3 worm cellular contexts compared by ENCODE assay signal in the genomic region with DNA sequence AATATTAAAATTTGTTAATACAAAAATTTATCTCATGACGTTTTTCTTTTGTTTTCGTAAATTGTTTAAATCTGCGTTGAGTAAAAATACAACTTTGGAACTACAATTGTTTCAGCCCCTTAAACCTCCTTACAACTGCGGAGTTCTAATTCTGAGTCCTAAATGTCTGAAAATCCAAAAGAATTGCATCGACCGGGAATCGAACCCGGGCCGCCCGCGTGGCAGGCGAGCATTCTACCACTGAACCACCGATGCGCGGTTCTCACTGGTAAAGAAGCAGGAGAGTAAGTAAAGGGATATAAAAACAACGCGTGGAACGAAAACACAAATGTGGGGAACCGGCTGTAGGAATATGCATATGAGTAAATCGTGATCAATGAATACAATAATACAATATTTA.
TF ChIP-seq lines count a peak whose summit lies in the region.

No protein-coding gene starts in this region.

TF ChIP-seq in whole organism, L4 larva, 104 proteins besides CTCF, POLR2A, EP300 and RAD21 (continued from another document and continues in another):
- peak; percentile 97 for TF ChIP-seq aha-1 (tag; lab: Kevin White, UChicago)
- TF ChIP-seq madf-5 (GFP tag; IDR thresholded peaks at IDR 0.05; lab: Robert Waterston, UW), result peak in 1 of 2 experiments; percentile 55; a peak in 1 of 4 replicates
- peak; percentile 43; the same call in 1 of the 2 replicates for TF ChIP-seq lin-1 (GFP tag; IDR thresholded peaks at IDR 0.05; lab: Robert Waterston, UW)
- no peak for TF ChIP-seq nhr-77 (tag; optimal IDR thresholded peaks at IDR 0.05; lab: Kevin White, UChicago)
- no peak for TF ChIP-seq zag-1 (tag; optimal IDR thresholded peaks at IDR 0.05; lab: Kevin White, UChicago)
- TF ChIP-seq ceh-20 (GFP tag; IDR thresholded peaks at IDR 0.05; lab: Robert Waterston, UW), result peak; percentile 67; the same call in 1 of the 2 replicates
- no peak for TF ChIP-seq nhr-76 (tag; optimal IDR thresholded peaks at IDR 0.05; lab: Kevin White, UChicago)
- 0 out of 2 replicates have a peak, but pooled peaks have one; percentile 68 for TF ChIP-seq ceh-44 (GFP tag; IDR thresholded peaks at IDR 0.05; lab: Robert Waterston, UW)
- no peak for TF ChIP-seq lir-3 (tag; optimal IDR thresholded peaks at IDR 0.05; lab: Kevin White, UChicago)
- TF ChIP-seq snpc-4 (tag; optimal IDR thresholded peaks at IDR 0.05; lab: Kevin White, UChicago), result no peak
- TF ChIP-seq F44E2.7 (GFP tag; IDR thresholded peaks at IDR 0.05; lab: Robert Waterston, UW), result 0 out of 2 replicates have a peak, but pooled peaks have one; percentile 53
- TF ChIP-seq nhr-25 (tag; optimal IDR thresholded peaks at IDR 0.05; lab: Kevin White, UChicago; ENCODE audit: borderline replicate concordance, insufficient read depth), result no peak
- TF ChIP-seq daf-8 (GFP tag; IDR thresholded peaks at IDR 0.05; lab: Robert Waterston, UW), result no peak
- no peak; the same call in 1 of the 2 replicates for TF ChIP-seq Y105C5A.15 (GFP tag; IDR thresholded peaks at IDR 0.05; lab: Robert Waterston, UW)
- no peak for TF ChIP-seq tra-1 (GFP tag; IDR thresholded peaks at IDR 0.05; lab: Robert Waterston, UW)
- no peak for TF ChIP-seq daf-19 (GFP tag; conservative IDR thresholded peaks at IDR 0.05; lab: Robert Waterston, UW)
- no peak for TF ChIP-seq unc-39 (tag; optimal IDR thresholded peaks at IDR 0.05; lab: Kevin White, UChicago)
- no peak for TF ChIP-seq ces-1 (GFP tag; optimal IDR thresholded peaks at IDR 0.05; lab: Kevin White, UChicago)
- TF ChIP-seq lin-38 (GFP tag; IDR thresholded peaks at IDR 0.05; lab: Robert Waterston, UW), result no peak
- no peak for TF ChIP-seq tag-97 (GFP tag; IDR thresholded peaks at IDR 0.05; lab: Robert Waterston, UW)
- 0 out of 2 replicates have a peak, but pooled peaks have one; percentile 24 for TF ChIP-seq zip-11 (GFP tag; IDR thresholded peaks at IDR 0.05; lab: Robert Waterston, UW)
- TF ChIP-seq zfp-2 (tag; optimal IDR thresholded peaks at IDR 0.05; lab: Kevin White, UChicago), result no peak
- no peak for TF ChIP-seq F49E8.2 (tag; optimal IDR thresholded peaks at IDR 0.05; lab: Kevin White, UChicago; ENCODE audit: borderline replicate concordance)
- TF ChIP-seq vab-7 (GFP tag; IDR thresholded peaks at IDR 0.05; lab: Robert Waterston, UW), result peak; percentile 79
- TF ChIP-seq F10B5.3 (tag; optimal IDR thresholded peaks at IDR 0.05; lab: Kevin White, UChicago), result no peak
- no peak for TF ChIP-seq nhr-237 (tag; optimal IDR thresholded peaks at IDR 0.05; lab: Kevin White, UChicago)
- no peak for TF ChIP-seq ceh-32 (tag; optimal IDR thresholded peaks at IDR 0.05; lab: Kevin White, UChicago; ENCODE audit: poor library complexity)
- 0 out of 2 replicates have a peak, but pooled peaks have one; percentile 14 for TF ChIP-seq zfp-3 (GFP tag; conservative IDR thresholded peaks at IDR 0.05; lab: Robert Waterston, UW)
- TF ChIP-seq spr-3 (GFP tag; optimal IDR thresholded peaks at IDR 0.05; lab: Kevin White, UChicago), result peak; percentile 1
- no peak for TF ChIP-seq nhr-111 (GFP tag; optimal IDR thresholded peaks at IDR 0.05; lab: Kevin White, UChicago)
- TF ChIP-seq lin-15B (tag; optimal IDR thresholded peaks at IDR 0.05; lab: Kevin White, UChicago), result no peak
- no peak for TF ChIP-seq ZK546.5 (tag; optimal IDR thresholded peaks at IDR 0.05; lab: Kevin White, UChicago)
- no peak; the same call in 1 of the 2 replicates for TF ChIP-seq arid-1 (GFP tag; conservative IDR thresholded peaks at IDR 0.05; lab: Robert Waterston, UW)
- TF ChIP-seq lin-29 (GFP tag; IDR thresholded peaks at IDR 0.05; lab: Robert Waterston, UW), result no peak
- peak; percentile 47 for TF ChIP-seq unc-130 (GFP tag; optimal IDR thresholded peaks at IDR 0.05; lab: Kevin White, UChicago)
- TF ChIP-seq Y5F2A.4 (GFP tag; optimal IDR thresholded peaks at IDR 0.05; lab: Kevin White, UChicago), result peak; percentile 36
- no peak for TF ChIP-seq mep-1 (tag; optimal IDR thresholded peaks at IDR 0.05; lab: Kevin White, UChicago)
- no peak for TF ChIP-seq sdz-12 (GFP tag; optimal IDR thresholded peaks at IDR 0.05; lab: Kevin White, UChicago)
- TF ChIP-seq gei-8 (GFP tag; optimal IDR thresholded peaks at IDR 0.05; lab: Kevin White, UChicago), result peak; percentile 28
- TF ChIP-seq ceh-62 (tag; optimal IDR thresholded peaks at IDR 0.05; lab: Kevin White, UChicago), result no peak
- no peak for TF ChIP-seq mes-2 (tag; optimal IDR thresholded peaks at IDR 0.05; lab: Kevin White, UChicago; ENCODE audit: poor library complexity, severe bottlenecking)

TF ChIP-seq in whole organism, late embryonic, 69 proteins besides CTCF, POLR2A, EP300 and RAD21 (continued from another document):
- TF ChIP-seq unc-55 (GFP tag; optimal IDR thresholded peaks at IDR 0.05; lab: Kevin White, UChicago) (no peak), pha-4 (tag; optimal IDR thresholded peaks at IDR 0.05; lab: Kevin White, UChicago) (no peak), hlh-30 (tag; optimal IDR thresholded peaks at IDR 0.05; lab: Kevin White, UChicago; ENCODE audit: insufficient read depth) (no peak), hlh-15 (tag; optimal IDR thresholded peaks at IDR 0.05; lab: Kevin White, UChicago) (peak; percentile 26), pag-3 (tag; optimal IDR thresholded peaks at IDR 0.05; lab: Kevin White, UChicago; ENCODE audit: borderline replicate concordance) (no peak), Y22D7AL.16 (tag; optimal IDR thresholded peaks at IDR 0.05; lab: Kevin White, UChicago) (peak; percentile 73), mec-3 (tag; optimal IDR thresholded peaks at IDR 0.05; lab: Kevin White, UChicago; ENCODE audit: borderline replicate concordance) (no peak), pqm-1 (tag; optimal IDR thresholded peaks at IDR 0.05; lab: Kevin White, UChicago) (no peak), C08G9.2 (tag; optimal IDR thresholded peaks at IDR 0.05; lab: Kevin White, UChicago) (peak; percentile 41), ahr-1 (tag; optimal IDR thresholded peaks at IDR 0.05; lab: Kevin White, UChicago) (no peak), ceh-18 (tag; optimal IDR thresholded peaks at IDR 0.05; lab: Kevin White, UChicago) (no peak), ceh-9 (tag; optimal IDR thresholded peaks at IDR 0.05; lab: Kevin White, UChicago) (no peak), pax-1 (tag; optimal IDR thresholded peaks at IDR 0.05; lab: Kevin White, UChicago) (no peak), ceh-2 (tag; optimal IDR thresholded peaks at IDR 0.05; lab: Kevin White, UChicago) (peak; percentile 40), ceh-30 (tag; optimal IDR thresholded peaks at IDR 0.05; lab: Kevin White, UChicago) (no peak), elt-4 (tag; optimal IDR thresholded peaks at IDR 0.05; lab: Kevin White, UChicago) (no peak), fkh-10 (GFP tag; optimal IDR thresholded peaks at IDR 0.05; lab: Kevin White, UChicago) (no peak), madf-2 (tag; optimal IDR thresholded peaks at IDR 0.05; lab: Kevin White, UChicago) (peak; percentile 58), sox-2 (GFP tag; IDR thresholded peaks at IDR 0.05; lab: Robert Waterston, UW) (peak; percentile 75), ceh-48 (tag; optimal IDR thresholded peaks at IDR 0.05; lab: Kevin White, UChicago) (peak; percentile 56), ama-1 (optimal IDR thresholded peaks at IDR 0.05; lab: Kevin White, UChicago) (no peak), che-1 (tag; optimal IDR thresholded peaks at IDR 0.05; lab: Kevin White, UChicago) (peak; percentile 75), hlh-8 (tag; optimal IDR thresholded peaks at IDR 0.05; lab: Kevin White, UChicago) (no peak), eyg-1 (tag; optimal IDR thresholded peaks at IDR 0.05; lab: Kevin White, UChicago) (peak; percentile 11), ttx-3 (tag; optimal IDR thresholded peaks at IDR 0.05; lab: Kevin White, UChicago) (peak; percentile 71), ceh-6 (GFP tag; optimal IDR thresholded peaks at IDR 0.05; lab: Kevin White, UChicago) (peak; percentile 81), unc-86 (tag; optimal IDR thresholded peaks at IDR 0.05; lab: Kevin White, UChicago) (peak; percentile 64), K02D7.2 (tag; optimal IDR thresholded peaks at IDR 0.05; lab: Kevin White, UChicago) (no peak), nhr-11 (tag; optimal IDR thresholded peaks at IDR 0.05; lab: Kevin White, UChicago) (no peak), nhr-232 (tag; optimal IDR thresholded peaks at IDR 0.05; lab: Kevin White, UChicago) (peak; percentile 81), pha-2 (tag; optimal IDR thresholded peaks at IDR 0.05; lab: Kevin White, UChicago) (peak; percentile 72), pat-9 (tag; optimal IDR thresholded peaks at IDR 0.05; lab: Kevin White, UChicago) (peak; percentile 81), hlh-6 (tag; optimal IDR thresholded peaks at IDR 0.05; lab: Kevin White, UChicago) (peak; percentile 70), npax-4 (tag; optimal IDR thresholded peaks at IDR 0.05; lab: Kevin White, UChicago) (peak; percentile 51), hlh-13 (GFP tag; optimal IDR thresholded peaks at IDR 0.05; lab: Kevin White, UChicago) (peak; percentile 30), ztf-16 (tag; optimal IDR thresholded peaks at IDR 0.05; lab: Kevin White, UChicago) (peak; percentile 63), odd-2 (tag; optimal IDR thresholded peaks at IDR 0.05; lab: Kevin White, UChicago) (peak; percentile 24), fax-1 (tag; optimal IDR thresholded peaks at IDR 0.05; lab: Kevin White, UChicago) (peak; percentile 8), dmd-4 (tag; optimal IDR thresholded peaks at IDR 0.05; lab: Kevin White, UChicago; ENCODE audit: borderline replicate concordance) (peak; percentile 67), rnt-1 (tag; optimal IDR thresholded peaks at IDR 0.05; lab: Kevin White, UChicago) (no peak), F13H6.1 (tag; optimal IDR thresholded peaks at IDR 0.05; lab: Kevin White, UChicago) (no peak), K09A11.1 (tag; optimal IDR thresholded peaks at IDR 0.05; lab: Kevin White, UChicago; ENCODE audit: insufficient read depth) (peak; percentile 42), lim-6 (tag; optimal IDR thresholded peaks at IDR 0.05; lab: Kevin White, UChicago) (no peak), zip-5 (tag; optimal IDR thresholded peaks at IDR 0.05; lab: Kevin White, UChicago) (peak; percentile 25), ceh-19 (GFP tag; optimal IDR thresholded peaks at IDR 0.05; lab: Kevin White, UChicago) (peak; percentile 57)

TF ChIP-seq in whole organism, mixed stage, embryonic, 35 proteins besides CTCF, POLR2A, EP300 and RAD21 (continued from another document):
- TF ChIP-seq nhr-12 (tag; optimal IDR thresholded peaks at IDR 0.05; lab: Kevin White, UChicago), result no peak
- TF ChIP-seq unc-39 (tag; optimal IDR thresholded peaks at IDR 0.05; lab: Kevin White, UChicago), result no peak
- TF ChIP-seq elt-1 (tag; optimal IDR thresholded peaks at IDR 0.05; lab: Kevin White, UChicago; ENCODE audit: borderline replicate concordance, insufficient read depth), result no peak
- TF ChIP-seq sptf-1 (tag; optimal IDR thresholded peaks at IDR 0.05; lab: Kevin White, UChicago), result peak; percentile 89
- peak; percentile 34 for TF ChIP-seq lin-13 (tag; optimal IDR thresholded peaks at IDR 0.05; lab: Kevin White, UChicago)
- TF ChIP-seq nhr-237 (tag; optimal IDR thresholded peaks at IDR 0.05; lab: Kevin White, UChicago), result no peak
